Worm (Caenorhabditis elegans) whole organism, dauer: ENCODE data around the gene B0361.9.

Source experiments
- unc-62 ChIP-seq: sonication (generic microtip); optimal IDR thresholded peaks from 2 replicates; lab custom pipeline; 2017; ENCODE audit warnings: missing biosample characterization, missing genetic modification reagents, missing genetic modification characterization

B0361.9 gene

ce11 chrIII:7310662-7311340, 11.4 kb upstream of the B0361.9 start, which contains the start of the genes F56C9.6 and F56C9.3:
TSS of gene F56C9.6 (minus strand) at chrIII:7310773.
TSS of gene F56C9.3 (plus strand) at chrIII:7311290.
- TF ChIP-seq unc-62 (GFP tag; lab: Kevin White, UChicago), result no peak

ce11 chrIII:7308600-7309109, 9.2 kb upstream of the B0361.9 start, which contains the start of gene acbp-4:
TSS of gene acbp-4 (minus strand) at chrIII:7309109.
- TF ChIP-seq unc-62 (GFP tag; lab: Kevin White, UChicago), result no peak

DNA sequence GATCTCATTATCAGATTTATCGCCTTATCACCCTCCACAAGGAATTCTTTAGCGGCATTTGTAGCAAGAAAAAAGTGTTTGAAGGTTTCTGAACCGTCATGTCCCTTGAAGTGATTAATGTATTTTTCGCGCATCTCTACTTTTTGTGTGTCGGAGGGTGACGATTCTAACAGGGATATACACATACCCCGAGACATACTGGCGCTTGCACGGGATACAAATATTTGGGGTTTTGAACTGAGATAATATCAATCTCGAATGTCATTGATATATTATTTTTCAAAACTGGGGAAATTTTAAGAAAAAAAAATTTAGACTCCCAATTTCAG, 6.2 kb upstream of the B0361.9 start:
- TF ChIP-seq unc-62 (GFP tag; lab: Kevin White, UChicago), result no peak

- no peak for TF ChIP-seq unc-62 (GFP tag; lab: Kevin White, UChicago)
Measured at ce11 chrIII:7304961-7305648, 5.7 kb upstream of the B0361.9 start.

- no peak for TF ChIP-seq unc-62 (GFP tag; lab: Kevin White, UChicago)
Measured at ce11 chrIII:7301668-7302067, 2.2 kb upstream of the B0361.9 start.

DNA sequence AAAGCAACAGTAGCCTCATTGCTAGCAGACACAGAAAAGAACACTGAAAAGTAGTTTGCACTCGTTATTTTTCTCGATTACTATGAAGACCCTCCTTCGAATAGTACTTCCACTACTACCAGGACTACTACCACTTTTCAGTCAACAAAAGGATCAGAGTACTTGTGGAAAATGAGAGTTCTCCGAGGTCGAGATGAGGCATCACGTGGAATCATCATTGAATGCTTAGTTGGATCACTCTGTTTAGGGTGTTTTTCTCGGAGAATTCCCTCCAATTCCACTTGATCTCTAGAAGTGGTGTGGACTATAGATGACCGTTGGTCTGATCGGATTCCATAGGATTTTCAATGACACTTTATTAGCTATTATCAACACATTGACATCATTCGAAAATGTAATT, 1.3 kb upstream of the B0361.9 start:
- no peak for TF ChIP-seq unc-62 (GFP tag; lab: Kevin White, UChicago)

DNA sequence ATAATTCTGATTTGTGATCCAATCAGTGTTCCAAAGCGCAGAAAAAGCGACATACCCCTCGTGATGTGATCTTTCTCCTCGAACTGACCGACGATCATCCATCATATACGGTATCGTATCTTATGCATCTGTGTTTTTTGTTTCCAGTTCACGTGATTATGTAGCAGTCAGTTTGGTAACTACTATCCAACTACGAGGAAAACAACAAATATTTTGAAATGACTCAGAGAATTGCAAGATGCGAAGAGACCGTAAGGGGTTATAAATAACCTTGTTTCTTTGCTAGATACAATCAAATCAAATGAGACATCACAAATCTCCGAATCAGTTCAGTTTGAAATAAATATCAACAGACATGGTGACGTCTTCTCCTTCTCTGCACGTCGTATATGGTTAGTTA, 738 bp upstream of the B0361.9 start:
- no peak for TF ChIP-seq unc-62 (GFP tag; lab: Kevin White, UChicago)

DNA sequence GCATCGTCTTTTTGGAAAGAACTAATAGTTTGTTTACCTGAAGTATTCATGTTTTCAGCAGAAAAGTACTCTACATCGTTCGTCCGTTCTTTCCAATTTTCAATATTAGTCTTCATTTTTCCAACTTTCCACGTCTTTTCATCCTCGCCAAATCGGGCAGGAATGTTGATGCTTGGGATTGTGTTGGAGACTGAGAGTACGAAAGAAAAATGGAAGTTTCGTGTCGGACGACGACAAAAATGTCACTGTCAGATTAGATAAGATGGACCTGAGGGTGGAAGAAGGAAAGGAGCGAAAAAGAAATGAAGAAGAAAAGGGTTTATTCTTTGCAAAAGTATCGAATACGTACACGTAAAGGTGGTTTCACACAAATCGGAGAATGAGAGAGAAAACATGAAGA, 1.4 kb downstream of the B0361.9 start:
- no peak for TF ChIP-seq unc-62 (GFP tag; lab: Kevin White, UChicago)

DNA sequence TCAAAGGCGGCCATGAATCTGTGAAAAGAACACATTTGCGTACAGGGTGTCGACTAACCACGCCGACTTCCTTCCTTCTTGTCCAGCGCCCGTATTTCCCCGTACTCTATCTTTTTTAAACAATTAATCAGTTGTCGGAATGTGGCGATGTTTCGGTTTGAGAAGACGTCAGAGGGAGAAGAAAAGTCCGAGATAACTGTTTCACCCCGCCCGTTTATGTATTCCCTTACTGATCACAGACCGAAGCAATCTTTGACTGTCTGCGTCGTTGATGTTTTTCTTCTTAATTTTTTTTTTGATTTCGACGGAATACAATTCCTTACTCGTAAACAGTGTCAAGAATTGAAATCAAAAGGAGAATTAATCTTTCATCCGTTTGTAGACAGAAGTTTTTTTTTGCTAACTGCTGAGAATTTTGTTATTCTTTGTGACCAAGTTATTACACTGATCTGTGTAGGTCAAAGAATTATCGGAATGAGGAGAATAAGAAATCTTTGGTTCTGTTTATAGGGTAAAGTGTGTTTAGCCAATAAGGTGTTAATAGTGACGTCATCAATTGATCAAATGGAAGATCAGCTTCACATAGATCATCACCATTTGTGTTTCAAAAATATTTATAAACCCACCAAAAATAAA, 2.3 kb downstream of the B0361.9 start:
- no peak for TF ChIP-seq unc-62 (GFP tag; lab: Kevin White, UChicago)

DNA sequence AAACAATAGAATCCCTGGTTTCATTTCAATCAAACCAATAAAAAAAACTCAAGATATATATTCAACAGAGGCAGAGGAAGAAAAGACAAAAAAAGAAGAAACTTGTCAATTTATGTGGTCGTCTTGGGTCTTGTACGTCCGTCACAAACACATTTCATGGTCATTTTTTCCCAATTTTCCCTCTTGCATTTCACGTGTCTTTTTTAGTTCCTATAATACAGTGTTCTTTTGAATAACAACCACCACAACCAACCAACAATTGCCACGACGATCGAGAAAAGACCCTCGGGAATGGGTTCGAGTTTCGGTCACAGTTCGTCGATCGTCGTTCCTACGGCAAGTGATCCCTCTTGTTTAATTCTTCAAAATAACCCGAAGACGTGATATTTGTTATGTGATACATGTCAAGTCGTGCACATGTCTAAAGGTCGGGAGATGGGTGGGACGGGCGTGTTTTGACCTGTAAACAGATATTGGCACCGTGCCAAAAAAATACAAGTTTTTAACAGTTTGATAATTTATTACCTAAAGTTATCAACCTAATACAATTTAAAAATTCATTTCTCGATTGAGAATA, 3.3 kb downstream of the B0361.9 start:
- no peak for TF ChIP-seq unc-62 (GFP tag; lab: Kevin White, UChicago)

DNA sequence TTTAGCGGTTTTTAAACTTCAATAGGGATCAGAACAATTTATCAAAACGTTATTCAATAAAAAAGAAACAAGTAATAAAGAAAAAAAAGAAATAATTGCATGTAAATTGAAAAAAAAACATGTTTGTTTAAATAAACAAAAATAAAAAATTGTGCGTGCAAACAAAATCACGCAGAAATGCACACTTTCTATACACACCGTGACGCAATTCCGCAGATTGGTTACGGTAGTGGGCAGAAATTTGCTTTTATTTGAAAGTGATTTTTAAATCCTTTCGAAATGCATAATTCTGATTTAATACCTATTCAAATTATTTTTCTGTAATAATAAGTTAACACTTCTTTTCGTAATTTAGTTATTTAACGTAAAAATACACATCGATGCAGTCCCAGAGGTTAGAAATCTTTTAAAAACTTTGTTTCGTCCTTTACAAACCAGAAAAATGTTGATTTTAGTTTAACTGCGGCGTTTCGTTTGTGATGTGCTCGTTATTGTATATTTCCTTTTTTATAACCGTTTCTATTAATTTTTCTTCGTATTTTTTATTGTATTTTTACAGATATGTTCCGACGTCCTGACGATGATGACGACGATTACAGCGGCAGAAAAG, 6.3 kb downstream of the B0361.9 start, which contains the start of gene cwf-19L2:
TSS of gene cwf-19L2 (plus strand) at position 560 of the 610 bp plus-strand sequence.
- TF ChIP-seq unc-62 (GFP tag; lab: Kevin White, UChicago), result no peak

ce11 chrIII:7292569-7292968, 6.9 kb downstream of the B0361.9 start:
- no peak for TF ChIP-seq unc-62 (GFP tag; lab: Kevin White, UChicago)

DNA sequence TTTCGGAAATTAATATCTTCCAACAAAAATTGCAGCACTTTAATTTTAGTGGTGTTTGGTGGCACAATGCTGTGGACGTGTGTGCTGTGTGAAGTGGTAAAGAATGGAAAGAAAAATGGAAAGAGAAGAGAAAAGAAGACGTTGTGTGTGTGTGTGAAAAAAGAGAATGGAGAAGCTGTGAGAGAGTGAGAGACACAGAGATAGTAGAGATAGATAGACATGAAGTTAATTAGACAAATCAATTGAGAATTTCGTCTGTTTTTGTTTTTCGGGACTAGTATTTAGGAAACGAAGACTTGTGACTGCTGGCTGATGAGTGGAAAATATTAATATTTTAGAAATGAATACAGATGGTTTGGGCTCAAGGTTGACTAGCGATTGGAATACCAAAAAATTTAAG, 8.2 kb downstream of the B0361.9 start:
- TF ChIP-seq unc-62 (GFP tag; lab: Kevin White, UChicago), result no peak

- no peak for TF ChIP-seq unc-62 (GFP tag; lab: Kevin White, UChicago)
Measured at ce11 chrIII:7290462-7290861, 9.0 kb downstream of the B0361.9 start, which contains the start of gene algn-11. TSS of gene algn-11 (minus strand) at chrIII:7290562.

ce11 chrIII:7287503-7287902, 11.9 kb downstream of the B0361.9 start, which contains the start of gene ykt-6:
TSS of gene ykt-6 (minus strand) at chrIII:7287603.
- TF ChIP-seq unc-62 (GFP tag; lab: Kevin White, UChicago), result no peak
